Worm (Caenorhabditis elegans) whole organism, mixed stage, embryonic: ENCODE results near the gene C17B7.10.

Experiments used
- M03D4.4 ChIP-seq: sonication (generic microtip); optimal IDR thresholded peaks from 2 replicates; lab custom pipeline; 2017; ENCODE audit warnings: mild to moderate bottlenecking, missing genetic modification characterization, missing compliant biosample characterization
- bed-3 ChIP-seq: fragments of 200-800 bp; sonication (Bioruptor generic); optimal IDR thresholded peaks from 3 replicates; lab custom pipeline; 2018; ENCODE audit warnings: mild to moderate bottlenecking, missing genetic modification characterization, moderate library complexity, missing compliant biosample characterization
- ceh-39 ChIP-seq: fragments of 150-350 bp; optimal IDR thresholded peaks from 2 replicates; lab custom pipeline; 2014; ENCODE audit warnings: missing biosample characterization, missing genetic modification characterization
- ceh-43 ChIP-seq: fragments of 200-800 bp; sonication (Bioruptor generic); optimal IDR thresholded peaks from 2 replicates; lab custom pipeline; 2018; ENCODE audit warnings: mild to moderate bottlenecking, missing genetic modification characterization, moderate library complexity, missing compliant biosample characterization
- ceh-83 ChIP-seq: fragments of 200-800 bp; sonication (Bioruptor generic); optimal IDR thresholded peaks from 2 replicates; lab custom pipeline; 2018; ENCODE audit warnings: mild to moderate bottlenecking, missing genetic modification characterization, missing compliant biosample characterization
- ces-1 ChIP-seq: fragments of 150-350 bp; optimal IDR thresholded peaks from 2 replicates; lab custom pipeline; 2014; ENCODE audit warnings: missing biosample characterization, missing genetic modification reagents, missing genetic modification characterization
- cnd-1 ChIP-seq: fragments of 200-800 bp; sonication (Bioruptor generic); optimal IDR thresholded peaks from 2 replicates; lab custom pipeline; 2018; ENCODE audit warnings: mild to moderate bottlenecking, missing genetic modification characterization, missing compliant biosample characterization
- drap-1 ChIP-seq: fragments of 200-800 bp; sonication (Bioruptor generic); optimal IDR thresholded peaks from 3 replicates; lab custom pipeline; 2018; ENCODE audit warnings: mild to moderate bottlenecking, missing genetic modification characterization, missing compliant biosample characterization
- elt-1 ChIP-seq: sonication (generic microtip); optimal IDR thresholded peaks from 2 replicates; lab custom pipeline; 2017; ENCODE audit warnings: missing genetic modification characterization, mild to moderate bottlenecking, missing compliant biosample characterization, antibody characterized with exemption, moderate library complexity, borderline replicate concordance; ENCODE audit not compliant: insufficient read depth
- elt-3 ChIP-seq: fragments of 150-350 bp; optimal IDR thresholded peaks from 2 replicates; lab custom pipeline; 2014; ENCODE audit warnings: missing biosample characterization, missing genetic modification characterization
- flh-1 ChIP-seq: fragments of 200-800 bp; sonication (Bioruptor generic); optimal IDR thresholded peaks from 2 replicates; lab custom pipeline; 2018; ENCODE audit warnings: mild to moderate bottlenecking, missing genetic modification characterization, moderate library complexity, missing compliant biosample characterization
- ham-2 ChIP-seq: fragments of 200-800 bp; sonication (Bioruptor generic); optimal IDR thresholded peaks from 2 replicates; lab custom pipeline; 2018; ENCODE audit warnings: mild to moderate bottlenecking, missing genetic modification characterization, missing compliant biosample characterization
- hlh-1 ChIP-seq: fragments of 150-350 bp; optimal IDR thresholded peaks from 2 replicates; lab custom pipeline; 2014; ENCODE audit warnings: missing biosample characterization, missing genetic modification reagents, missing genetic modification characterization
- lin-13 ChIP-seq: fragments of 150-350 bp; optimal IDR thresholded peaks from 2 replicates; lab custom pipeline; 2014; ENCODE audit warnings: missing biosample characterization, missing genetic modification characterization
- lsy-2 ChIP-seq: fragments of 150-350 bp; optimal IDR thresholded peaks from 2 replicates; lab custom pipeline; 2014; ENCODE audit warnings: missing biosample characterization, missing genetic modification characterization
- mep-1 ChIP-seq: fragments of 150-350 bp; optimal IDR thresholded peaks from 2 replicates; lab custom pipeline; 2017; ENCODE audit warnings: missing biosample characterization, missing genetic modification reagents, missing genetic modification characterization, inconsistent platforms
- mls-2 ChIP-seq: sonication (generic microtip); optimal IDR thresholded peaks from 2 replicates; lab custom pipeline; 2016; ENCODE audit warnings: mild to moderate bottlenecking, missing genetic modification characterization, moderate library complexity, missing compliant biosample characterization
- nhr-12 ChIP-seq: fragments of 150-350 bp; optimal IDR thresholded peaks from 2 replicates; lab custom pipeline; 2014; ENCODE audit warnings: missing biosample characterization, missing genetic modification characterization
- nhr-2 ChIP-seq: fragments of 150-350 bp; optimal IDR thresholded peaks from 2 replicates; lab custom pipeline; 2014; ENCODE audit warnings: missing biosample characterization, missing genetic modification characterization
- nhr-237 ChIP-seq: fragments of 150-350 bp; optimal IDR thresholded peaks from 2 replicates; lab custom pipeline; 2014; ENCODE audit warnings: missing biosample characterization, missing genetic modification characterization
- nhr-28 ChIP-seq: fragments of 150-350 bp; optimal IDR thresholded peaks from 2 replicates; lab custom pipeline; 2014; ENCODE audit warnings: missing biosample characterization, missing genetic modification characterization
- nhr-76 ChIP-seq: sonication (generic microtip); optimal IDR thresholded peaks from 2 replicates; lab custom pipeline; 2017; ENCODE audit warnings: missing biosample characterization, missing genetic modification characterization
- pha-4 ChIP-seq: fragments of 150-350 bp; optimal IDR thresholded peaks from 2 replicates; lab custom pipeline; 2018; ENCODE audit warnings: missing biosample characterization, missing genetic modification reagents, missing genetic modification characterization
- sem-2 ChIP-seq: fragments of 200-800 bp; sonication (Bioruptor generic); optimal IDR thresholded peaks from 2 replicates; lab custom pipeline; 2018; ENCODE audit warnings: mild to moderate bottlenecking, missing genetic modification characterization, missing compliant biosample characterization
- snpc-4 ChIP-seq: fragments of 150-350 bp; optimal IDR thresholded peaks from 2 replicates; lab custom pipeline; 2014; ENCODE audit warnings: missing biosample characterization, missing genetic modification characterization
- sptf-1 ChIP-seq: sonication (generic microtip); optimal IDR thresholded peaks from 2 replicates; lab custom pipeline; 2017; ENCODE audit warnings: mild to moderate bottlenecking, missing genetic modification characterization, moderate library complexity, missing compliant biosample characterization
- unc-120 ChIP-seq: sonication (generic microtip); optimal IDR thresholded peaks from 2 replicates; lab custom pipeline; 2017; ENCODE audit warnings: missing genetic modification characterization, missing compliant biosample characterization; ENCODE audit not compliant: poor library complexity, severe bottlenecking
- unc-39 ChIP-seq: fragments of 150-350 bp; optimal IDR thresholded peaks from 2 replicates; lab custom pipeline; 2014; ENCODE audit warnings: missing biosample characterization, missing genetic modification characterization
- unc-62 ChIP-seq: fragments of 150-350 bp; optimal IDR thresholded peaks from 2 replicates; lab custom pipeline; 2014; ENCODE audit warnings: missing biosample characterization, missing genetic modification reagents, missing genetic modification characterization
- zip-8 ChIP-seq: fragments of 150-350 bp; optimal IDR thresholded peaks from 2 replicates; lab custom pipeline; 2014; ENCODE audit warnings: missing biosample characterization, missing genetic modification characterization

C17B7.10 gene

DNA sequence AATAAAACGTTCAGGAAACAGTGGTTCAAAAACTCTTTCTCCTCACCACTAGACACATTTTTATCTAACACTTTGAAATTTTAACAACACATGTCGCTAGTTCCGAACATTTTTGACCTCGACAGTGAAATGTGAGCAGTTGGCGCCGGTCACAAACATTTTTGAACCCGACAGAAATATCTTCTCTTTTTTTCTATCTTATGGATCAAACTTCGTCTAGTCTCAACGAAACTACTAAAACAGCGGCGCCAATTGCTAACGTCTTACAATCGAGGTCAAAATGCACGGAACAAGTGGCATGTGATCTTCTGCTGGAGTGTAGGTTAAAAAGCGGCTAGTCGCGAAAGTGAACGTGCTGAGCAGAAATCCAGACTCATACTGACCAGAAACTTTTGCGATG, 2.2 kb upstream of the C17B7.10 start:
- TF ChIP-seq nhr-237 (tag; lab: Kevin White, UChicago), result no peak
- no peak for TF ChIP-seq ceh-83 (GFP tag; lab: Kevin White, UChicago)
- TF ChIP-seq zip-8 (tag; lab: Kevin White, UChicago), result no peak

DNA sequence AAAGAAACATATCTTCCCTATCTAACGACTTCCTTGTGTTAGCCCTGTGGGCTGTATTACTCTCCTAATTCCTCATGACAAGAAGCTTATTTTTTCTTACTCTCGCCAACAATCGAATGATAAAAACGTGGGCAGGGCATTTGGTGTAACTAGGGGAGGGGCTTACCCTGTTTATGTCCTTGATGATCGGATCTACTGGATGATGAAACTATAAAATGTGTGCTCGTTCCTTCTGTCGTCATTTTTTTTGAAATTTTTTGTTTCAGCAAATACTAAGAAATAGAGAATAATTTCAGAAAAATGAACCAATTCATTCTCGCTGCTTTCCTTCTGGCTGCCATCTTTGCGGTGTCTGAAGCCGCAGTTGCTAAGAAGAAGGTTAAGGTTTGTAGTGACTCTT, 698 bp upstream of the C17B7.10 start, which contains the start of gene C17B7.3:
Gene C17B7.3, plus strand, starts transcription at position 301 of the 400 bp plus-strand sequence.
- TF ChIP-seq mls-2, result no peak
- no peak for TF ChIP-seq ham-2
- TF ChIP-seq mep-1 (tag; lab: Kevin White, UChicago), result no peak
- TF ChIP-seq sem-2 (GFP tag; lab: Kevin White, UChicago), result no peak
- TF ChIP-seq cnd-1 (tag; lab: Kevin White, UChicago), result no peak
- TF ChIP-seq elt-3 (tag; lab: Kevin White, UChicago), result no peak
- no peak for TF ChIP-seq ces-1
- TF ChIP-seq lsy-2 (tag; lab: Kevin White, UChicago), result no peak
- TF ChIP-seq nhr-28 (tag; lab: Kevin White, UChicago), result no peak
- TF ChIP-seq ceh-83 (GFP tag; lab: Kevin White, UChicago), result no peak
- TF ChIP-seq ceh-39 (tag; lab: Kevin White, UChicago), result no peak
- TF ChIP-seq hlh-1 (tag; lab: Kevin White, UChicago), result no peak
- TF ChIP-seq bed-3, result no peak
- no peak for TF ChIP-seq sptf-1 (tag; lab: Kevin White, UChicago)
- no peak for TF ChIP-seq unc-62 (GFP tag; lab: Kevin White, UChicago)
- no peak for TF ChIP-seq zip-8 (tag; lab: Kevin White, UChicago)
- TF ChIP-seq nhr-2 (tag; lab: Kevin White, UChicago), result no peak
- TF ChIP-seq drap-1, result no peak
- no peak for TF ChIP-seq ceh-43
- no peak for TF ChIP-seq unc-120

DNA sequence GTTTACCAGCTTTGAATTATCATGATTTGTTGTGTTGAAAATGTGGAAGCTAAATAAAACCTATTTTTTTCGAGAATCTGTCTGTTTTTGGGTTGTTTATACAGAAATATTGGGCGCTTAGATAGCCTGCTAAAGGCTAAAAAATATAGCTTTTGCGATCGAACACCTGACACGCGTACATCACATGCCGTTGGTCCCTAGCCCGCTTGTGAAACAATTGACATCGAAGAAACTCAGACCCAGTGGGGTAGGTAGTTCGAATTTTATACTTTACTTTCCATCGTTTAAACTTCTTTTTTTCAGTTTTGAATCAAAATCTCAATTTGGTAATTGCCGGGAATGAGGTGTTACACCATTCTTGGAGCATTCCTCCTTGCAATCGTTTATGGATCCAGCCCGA, 2.8 kb downstream of the C17B7.10 start, which contains the start of gene C17B7.4:
Gene C17B7.4, plus strand, starts transcription at position 301 of the 400 bp plus-strand sequence.
- TF ChIP-seq drap-1, result no peak
- no peak for TF ChIP-seq nhr-2 (tag; lab: Kevin White, UChicago)
- TF ChIP-seq nhr-12 (tag; lab: Kevin White, UChicago), result no peak
- no peak for TF ChIP-seq elt-3 (tag; lab: Kevin White, UChicago)
- no peak for TF ChIP-seq unc-120
- TF ChIP-seq ces-1, result no peak
- TF ChIP-seq mls-2, result no peak
- no peak for TF ChIP-seq lin-13 (tag; lab: Kevin White, UChicago)
- TF ChIP-seq nhr-76 (tag; lab: Kevin White, UChicago), result no peak
- TF ChIP-seq sptf-1 (tag; lab: Kevin White, UChicago), result no peak
- no peak for TF ChIP-seq nhr-28 (tag; lab: Kevin White, UChicago)
- no peak for TF ChIP-seq cnd-1 (tag; lab: Kevin White, UChicago)
- no peak for TF ChIP-seq hlh-1 (tag; lab: Kevin White, UChicago)

DNA sequence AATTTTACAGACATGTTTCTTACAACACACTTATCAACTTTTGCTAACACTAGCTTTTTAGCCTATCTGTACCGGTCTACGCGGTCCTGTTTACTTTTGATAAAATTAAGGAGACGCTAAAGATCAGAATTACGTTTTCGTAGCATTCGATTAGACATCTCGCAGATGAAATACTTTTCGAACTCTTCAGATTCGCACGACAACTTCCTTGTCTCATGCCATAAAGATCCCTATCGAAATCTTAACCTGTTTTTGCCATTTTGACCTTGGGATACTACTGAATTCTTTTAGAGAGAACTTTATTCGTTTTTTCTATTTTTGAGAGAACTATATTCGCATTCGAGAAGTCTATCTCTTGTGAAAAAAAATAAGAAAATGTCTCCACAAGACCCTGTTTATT, 8.5 kb downstream of the C17B7.10 start, which contains the start of gene C17B7.5:
Gene C17B7.5, plus strand, starts transcription at position 301 of the 400 bp plus-strand sequence.
- TF ChIP-seq lsy-2 (tag; lab: Kevin White, UChicago), result no peak
- no peak for TF ChIP-seq sem-2 (GFP tag; lab: Kevin White, UChicago)

DNA sequence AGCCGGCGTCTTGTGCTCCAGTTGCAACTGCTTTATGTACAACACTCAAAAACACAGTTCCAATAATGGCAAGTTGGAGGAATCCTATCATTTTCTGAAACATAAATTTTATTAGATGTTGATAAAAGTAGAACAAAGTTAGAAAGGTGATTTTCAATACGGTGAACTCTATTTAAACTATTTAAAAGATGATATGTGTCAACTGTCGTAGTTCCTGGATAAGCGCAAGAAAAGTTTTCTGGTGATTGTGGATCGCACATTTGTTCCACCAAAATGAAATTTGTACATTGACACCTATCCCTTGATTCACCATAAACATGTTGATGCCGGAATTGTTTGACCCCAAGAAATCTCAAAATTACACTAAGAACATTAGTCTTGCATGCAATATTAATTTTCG, 9.8 kb downstream of the C17B7.10 start, which contains the start of gene C17B7.9:
Gene C17B7.9, minus strand, starts transcription at position 101 of the 400 bp plus-strand sequence.
- no peak for TF ChIP-seq cnd-1 (tag; lab: Kevin White, UChicago)
- no peak for TF ChIP-seq zip-8 (tag; lab: Kevin White, UChicago)
- TF ChIP-seq nhr-12 (tag; lab: Kevin White, UChicago), result no peak
- no peak for TF ChIP-seq elt-1 (tag; lab: Kevin White, UChicago)
- no peak for TF ChIP-seq M03D4.4
- TF ChIP-seq nhr-76 (tag; lab: Kevin White, UChicago), result no peak
- no peak for TF ChIP-seq ceh-83 (GFP tag; lab: Kevin White, UChicago)
- no peak for TF ChIP-seq mep-1 (tag; lab: Kevin White, UChicago)

DNA sequence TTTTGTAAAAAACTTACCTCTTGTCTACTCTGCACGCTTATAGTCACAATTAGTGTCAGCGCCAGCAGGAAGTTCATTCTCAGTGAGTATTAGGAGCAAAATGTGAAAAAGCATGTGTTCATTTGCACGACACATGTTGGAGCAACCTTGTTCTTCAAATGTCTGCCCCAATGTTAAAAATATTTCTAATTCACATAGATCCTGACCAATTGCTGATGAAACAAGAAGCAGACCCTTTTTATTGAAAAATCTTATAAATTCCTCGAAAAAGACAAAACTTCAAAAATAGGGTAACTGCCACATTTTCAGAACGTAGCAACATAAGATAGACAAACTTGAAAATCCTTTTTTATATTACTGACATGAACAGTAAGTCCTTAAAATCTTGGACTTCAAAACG, 17.6 kb downstream of the C17B7.10 start, which contains the start of gene C17B7.8:
Gene C17B7.8, minus strand, starts transcription at position 101 of the 400 bp plus-strand sequence.
- no peak for TF ChIP-seq ceh-43
- no peak for TF ChIP-seq sptf-1 (tag; lab: Kevin White, UChicago)
- no peak for TF ChIP-seq unc-39
- TF ChIP-seq nhr-2 (tag; lab: Kevin White, UChicago), result no peak
- TF ChIP-seq mls-2, result no peak
- no peak for TF ChIP-seq bed-3
- no peak for TF ChIP-seq drap-1
- TF ChIP-seq elt-3 (tag; lab: Kevin White, UChicago), result no peak
- TF ChIP-seq snpc-4 (tag; lab: Kevin White, UChicago), result no peak
- no peak for TF ChIP-seq unc-62 (GFP tag; lab: Kevin White, UChicago)
- no peak for TF ChIP-seq nhr-237 (tag; lab: Kevin White, UChicago)
- no peak for TF ChIP-seq nhr-12 (tag; lab: Kevin White, UChicago)
- no peak for TF ChIP-seq ces-1
- no peak for TF ChIP-seq M03D4.4
- TF ChIP-seq pha-4 (tag; lab: Kevin White, UChicago), result no peak
- TF ChIP-seq lsy-2 (tag; lab: Kevin White, UChicago), result no peak
- no peak for TF ChIP-seq flh-1 (GFP tag; lab: Kevin White, UChicago)
- TF ChIP-seq sem-2 (GFP tag; lab: Kevin White, UChicago), result no peak
- TF ChIP-seq, all 35 proteins: peak for 0
